Fruit fly (Drosophila melanogaster) ovary, adult (tissue): ENCODE measurements around the gene Sfp23F.

ENCODE experiments used
- CG17801 ChIP-seq: fragments of 200-800 bp; optimal IDR thresholded peaks from 2 replicates; lab custom pipeline; 2019; ENCODE audit warnings: missing biosample characterization, mild to moderate bottlenecking, missing genetic modification characterization, moderate library complexity; ENCODE audit not compliant: partially characterized antibody

The Sfp23F gene

dm6 chr2L:3375611-3376010, 11.9 kb downstream of the Sfp23F start, which contains the start of gene CG15412:
TSS of gene CG15412 (minus strand) at chr2L:3375711.
- no peak for TF ChIP-seq CG17801

- peak; percentile 43 for TF ChIP-seq CG17801
Measured at dm6 chr2L:3373242-3373641, 14.3 kb downstream of the Sfp23F start, which contains the start of gene GramD1B. TSS of gene GramD1B (minus strand) at chr2L:3373372.

- TF ChIP-seq CG17801, result peak; percentile 26
Measured at dm6 chr2L:3372483-3372929, 15.0 kb downstream of the Sfp23F start.

dm6 chr2L:3371776-3372383, 15.7 kb downstream of the Sfp23F start:
- no peak for TF ChIP-seq CG17801

- TF ChIP-seq CG17801, result no peak
Measured at dm6 chr2L:3371340-3371739, 16.2 kb downstream of the Sfp23F start.

- TF ChIP-seq CG17801, result no peak
Measured at dm6 chr2L:3370920-3371319, 16.6 kb downstream of the Sfp23F start.

dm6 chr2L:3369822-3370221, 17.7 kb downstream of the Sfp23F start:
- no peak for TF ChIP-seq CG17801

dm6 chr2L:3369083-3369653, 18.4 kb downstream of the Sfp23F start:
- no peak for TF ChIP-seq CG17801

dm6 chr2L:3368425-3368824, 19.1 kb downstream of the Sfp23F start:
- TF ChIP-seq CG17801, result no peak

dm6 chr2L:3366043-3366679, 21.4 kb downstream of the Sfp23F start:
- no peak for TF ChIP-seq CG17801

- TF ChIP-seq CG17801, result no peak
Measured at dm6 chr2L:3361821-3362220, 25.7 kb downstream of the Sfp23F start.

- no peak for TF ChIP-seq CG17801
Measured at dm6 chr2L:3356790-3357696, 30.5 kb downstream of the Sfp23F start, which contains the start of gene CG8838. TSS of gene CG8838 (plus strand) at chr2L:3357646.

- no peak for TF ChIP-seq CG17801
Measured at dm6 chr2L:3356193-3356645, 31.3 kb downstream of the Sfp23F start.

dm6 chr2L:3355791-3356190, 31.8 kb downstream of the Sfp23F start:
- no peak for TF ChIP-seq CG17801

dm6 chr2L:3354642-3355380, 32.7 kb downstream of the Sfp23F start, which contains the start of gene E23:
TSS of gene E23 (minus strand) at chr2L:3354829.
- TF ChIP-seq CG17801, result peak; percentile 93

dm6 chr2L:3353791-3354190, 33.8 kb downstream of the Sfp23F start:
- no peak for TF ChIP-seq CG17801
